Worm (Caenorhabditis elegans) whole organism, mixed stage, embryonic: ENCODE measurements around the gene T10G3.2.

Experiments used
- blmp-1 ChIP-seq: fragments of 150-350 bp; optimal IDR thresholded peaks from 2 replicates; lab custom pipeline; 2014; ENCODE audit warnings: missing biosample characterization, missing genetic modification characterization
- ceh-39 ChIP-seq: fragments of 150-350 bp; optimal IDR thresholded peaks from 2 replicates; lab custom pipeline; 2014; ENCODE audit warnings: missing biosample characterization, missing genetic modification characterization
- ceh-83 ChIP-seq: fragments of 200-800 bp; sonication (Bioruptor generic); optimal IDR thresholded peaks from 2 replicates; lab custom pipeline; 2018; ENCODE audit warnings: mild to moderate bottlenecking, missing genetic modification characterization, missing compliant biosample characterization
- ces-1 ChIP-seq: fragments of 150-350 bp; optimal IDR thresholded peaks from 2 replicates; lab custom pipeline; 2014; ENCODE audit warnings: missing biosample characterization, missing genetic modification reagents, missing genetic modification characterization
- drap-1 ChIP-seq: fragments of 200-800 bp; sonication (Bioruptor generic); optimal IDR thresholded peaks from 3 replicates; lab custom pipeline; 2018; ENCODE audit warnings: mild to moderate bottlenecking, missing genetic modification characterization, missing compliant biosample characterization
- elt-1 ChIP-seq: sonication (generic microtip); optimal IDR thresholded peaks from 2 replicates; lab custom pipeline; 2017; ENCODE audit warnings: missing genetic modification characterization, mild to moderate bottlenecking, missing compliant biosample characterization, antibody characterized with exemption, moderate library complexity, borderline replicate concordance; ENCODE audit not compliant: insufficient read depth
- elt-3 ChIP-seq: fragments of 150-350 bp; optimal IDR thresholded peaks from 2 replicates; lab custom pipeline; 2014; ENCODE audit warnings: missing biosample characterization, missing genetic modification characterization
- flh-1 ChIP-seq: fragments of 200-800 bp; sonication (Bioruptor generic); optimal IDR thresholded peaks from 2 replicates; lab custom pipeline; 2018; ENCODE audit warnings: mild to moderate bottlenecking, missing genetic modification characterization, moderate library complexity, missing compliant biosample characterization
- lin-13 ChIP-seq: fragments of 150-350 bp; optimal IDR thresholded peaks from 2 replicates; lab custom pipeline; 2014; ENCODE audit warnings: missing biosample characterization, missing genetic modification characterization
- lsy-2 ChIP-seq: fragments of 150-350 bp; optimal IDR thresholded peaks from 2 replicates; lab custom pipeline; 2014; ENCODE audit warnings: missing biosample characterization, missing genetic modification characterization
- mab-5 ChIP-seq: fragments of 150-350 bp; optimal IDR thresholded peaks from 2 replicates; lab custom pipeline; 2014; ENCODE audit warnings: missing biosample characterization, missing genetic modification characterization
- mep-1 ChIP-seq: fragments of 150-350 bp; optimal IDR thresholded peaks from 2 replicates; lab custom pipeline; 2017; ENCODE audit warnings: missing biosample characterization, missing genetic modification reagents, missing genetic modification characterization, inconsistent platforms
- mls-2 ChIP-seq: sonication (generic microtip); optimal IDR thresholded peaks from 2 replicates; lab custom pipeline; 2016; ENCODE audit warnings: mild to moderate bottlenecking, missing genetic modification characterization, moderate library complexity, missing compliant biosample characterization
- nhr-12 ChIP-seq: fragments of 150-350 bp; optimal IDR thresholded peaks from 2 replicates; lab custom pipeline; 2014; ENCODE audit warnings: missing biosample characterization, missing genetic modification characterization
- nhr-2 ChIP-seq: fragments of 150-350 bp; optimal IDR thresholded peaks from 2 replicates; lab custom pipeline; 2014; ENCODE audit warnings: missing biosample characterization, missing genetic modification characterization
- nhr-237 ChIP-seq: fragments of 150-350 bp; optimal IDR thresholded peaks from 2 replicates; lab custom pipeline; 2014; ENCODE audit warnings: missing biosample characterization, missing genetic modification characterization
- nhr-76 ChIP-seq: sonication (generic microtip); optimal IDR thresholded peaks from 2 replicates; lab custom pipeline; 2017; ENCODE audit warnings: missing biosample characterization, missing genetic modification characterization
- pha-4 ChIP-seq: fragments of 150-350 bp; optimal IDR thresholded peaks from 2 replicates; lab custom pipeline; 2018; ENCODE audit warnings: missing biosample characterization, missing genetic modification reagents, missing genetic modification characterization
- sem-2 ChIP-seq: fragments of 200-800 bp; sonication (Bioruptor generic); optimal IDR thresholded peaks from 2 replicates; lab custom pipeline; 2018; ENCODE audit warnings: mild to moderate bottlenecking, missing genetic modification characterization, missing compliant biosample characterization
- snpc-4 ChIP-seq: fragments of 150-350 bp; optimal IDR thresholded peaks from 2 replicates; lab custom pipeline; 2014; ENCODE audit warnings: missing biosample characterization, missing genetic modification characterization
- sptf-1 ChIP-seq: sonication (generic microtip); optimal IDR thresholded peaks from 2 replicates; lab custom pipeline; 2017; ENCODE audit warnings: mild to moderate bottlenecking, missing genetic modification characterization, moderate library complexity, missing compliant biosample characterization
- tbx-8 ChIP-seq: fragments of 200-800 bp; sonication (Bioruptor generic); optimal IDR thresholded peaks from 2 replicates; lab custom pipeline; 2018; ENCODE audit warnings: mild to moderate bottlenecking, missing genetic modification characterization, moderate library complexity, missing compliant biosample characterization
- unc-120 ChIP-seq: sonication (generic microtip); optimal IDR thresholded peaks from 2 replicates; lab custom pipeline; 2017; ENCODE audit warnings: missing genetic modification characterization, missing compliant biosample characterization; ENCODE audit not compliant: poor library complexity, severe bottlenecking
- unc-39 ChIP-seq: fragments of 150-350 bp; optimal IDR thresholded peaks from 2 replicates; lab custom pipeline; 2014; ENCODE audit warnings: missing biosample characterization, missing genetic modification characterization
- unc-62 ChIP-seq: fragments of 150-350 bp; optimal IDR thresholded peaks from 2 replicates; lab custom pipeline; 2014; ENCODE audit warnings: missing biosample characterization, missing genetic modification reagents, missing genetic modification characterization
- zip-8 ChIP-seq: fragments of 150-350 bp; optimal IDR thresholded peaks from 2 replicates; lab custom pipeline; 2014; ENCODE audit warnings: missing biosample characterization, missing genetic modification characterization
- ztf-11 ChIP-seq: fragments of 150-350 bp; optimal IDR thresholded peaks from 2 replicates; lab custom pipeline; 2014; ENCODE audit warnings: missing biosample characterization, missing genetic modification characterization

The T10G3.2 gene

DNA sequence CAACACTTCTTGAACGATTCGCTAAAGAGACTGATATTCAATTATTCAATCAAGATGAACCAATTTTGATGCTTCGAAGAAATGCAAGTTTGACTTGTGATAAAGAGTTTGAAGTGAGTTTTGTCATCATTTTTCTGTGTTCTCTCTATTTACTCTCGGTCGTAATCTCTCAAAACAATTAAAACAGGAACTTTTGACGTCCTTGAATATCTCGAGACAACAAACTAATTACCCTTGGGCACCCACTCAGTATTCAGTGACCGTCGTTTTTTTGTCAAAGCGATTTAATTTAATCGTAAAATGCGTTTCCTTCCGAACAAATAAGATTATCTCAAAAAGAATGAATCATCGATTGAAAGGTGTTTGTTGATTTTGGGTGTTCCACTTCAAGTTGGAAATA lies 15.5 kb downstream of the T10G3.2 start:
- no peak for TF ChIP-seq mab-5 (tag; lab: Kevin White, UChicago)
- TF ChIP-seq ces-1, result peak; percentile 16
- no peak for TF ChIP-seq unc-62 (GFP tag; lab: Kevin White, UChicago)
- TF ChIP-seq nhr-12 (tag; lab: Kevin White, UChicago), result no peak
- TF ChIP-seq elt-1 (tag; lab: Kevin White, UChicago), result no peak
- no peak for TF ChIP-seq mep-1 (tag; lab: Kevin White, UChicago)
- no peak for TF ChIP-seq mls-2
- TF ChIP-seq flh-1, result no peak

DNA sequence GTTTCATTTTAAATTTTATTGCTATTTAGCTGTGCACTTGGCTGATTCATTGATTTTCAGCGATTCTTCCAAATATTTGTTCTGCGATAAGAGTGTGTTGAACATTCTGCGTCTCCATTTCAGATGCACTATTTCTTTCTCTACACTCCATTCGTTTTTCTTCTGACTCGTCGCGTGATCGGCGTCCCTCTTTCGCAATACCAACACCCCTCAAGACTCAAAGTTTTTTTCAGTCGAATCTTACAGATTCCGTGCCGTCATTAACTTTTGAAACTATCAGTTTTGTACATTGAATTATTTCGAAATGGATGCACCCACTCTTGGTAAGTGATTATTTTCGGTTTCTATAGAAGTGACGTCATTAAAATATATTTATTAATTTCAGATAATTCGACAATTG lies 16.7 kb downstream of the T10G3.2 start, which contains the start of gene frm-10:
frm-10 (plus strand) TSS at position 234 of the 400 bp plus-strand sequence.
- TF ChIP-seq blmp-1 (tag; lab: Kevin White, UChicago) (no peak), elt-3 (tag; lab: Kevin White, UChicago) (peak; percentile 56), nhr-237 (peak; percentile 49), mep-1 (tag; lab: Kevin White, UChicago) (peak; percentile 4)

DNA sequence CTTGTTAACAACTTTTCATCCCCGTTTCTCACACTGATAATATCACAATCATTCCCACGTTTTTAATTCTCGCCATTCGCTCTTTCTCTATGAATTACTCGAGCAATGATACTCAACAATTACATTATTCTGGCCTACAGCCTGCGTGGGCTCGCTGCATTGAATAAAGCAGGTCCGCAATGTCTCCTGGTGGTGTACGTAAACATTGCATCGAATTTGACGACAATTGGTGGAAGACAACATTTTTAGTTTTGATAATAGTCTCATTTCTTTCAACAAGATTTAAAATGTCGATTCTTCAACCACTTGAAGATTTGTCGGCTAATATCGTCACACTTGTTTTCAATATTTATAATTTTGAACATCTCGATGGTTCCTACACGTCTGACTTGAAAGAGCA lies 20.3 kb downstream of the T10G3.2 start, which contains the start of gene bath-39:
bath-39 (plus strand) TSS at position 137 of the 400 bp plus-strand sequence.
- no peak for TF ChIP-seq elt-1 (tag; lab: Kevin White, UChicago)
- TF ChIP-seq ceh-39 (tag; lab: Kevin White, UChicago), result no peak
- peak; percentile 22 for TF ChIP-seq lsy-2 (tag; lab: Kevin White, UChicago)
- TF ChIP-seq mep-1 (tag; lab: Kevin White, UChicago), result peak; percentile 45
- peak; percentile 84 for TF ChIP-seq ces-1

DNA sequence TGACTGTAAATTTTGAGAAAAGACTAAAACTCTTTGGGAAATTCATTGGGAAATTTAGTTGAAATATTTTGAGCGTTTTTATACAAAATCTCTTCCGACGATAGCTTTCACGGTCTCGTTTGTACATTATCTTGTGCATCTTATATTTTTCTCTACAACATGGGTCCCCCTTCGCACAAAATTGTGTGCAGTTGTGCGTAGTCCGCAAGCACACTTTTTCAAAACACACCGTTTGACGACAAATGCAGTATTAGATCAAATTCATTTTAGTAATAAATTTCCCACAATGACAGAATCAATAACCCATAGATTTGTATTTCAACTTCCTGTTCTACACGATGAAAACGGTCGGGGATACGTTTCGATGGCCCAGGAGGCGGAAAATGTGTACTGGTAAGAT lies 21.8 kb downstream of the T10G3.2 start, which contains the start of gene F25H9.2:
F25H9.2 (plus strand) TSS at position 226 of the 400 bp plus-strand sequence.
- TF ChIP-seq ces-1 (peak; percentile 29), pha-4 (peak; percentile 11), mep-1 (tag; lab: Kevin White, UChicago) (peak; percentile 48), unc-39 (no peak)

DNA sequence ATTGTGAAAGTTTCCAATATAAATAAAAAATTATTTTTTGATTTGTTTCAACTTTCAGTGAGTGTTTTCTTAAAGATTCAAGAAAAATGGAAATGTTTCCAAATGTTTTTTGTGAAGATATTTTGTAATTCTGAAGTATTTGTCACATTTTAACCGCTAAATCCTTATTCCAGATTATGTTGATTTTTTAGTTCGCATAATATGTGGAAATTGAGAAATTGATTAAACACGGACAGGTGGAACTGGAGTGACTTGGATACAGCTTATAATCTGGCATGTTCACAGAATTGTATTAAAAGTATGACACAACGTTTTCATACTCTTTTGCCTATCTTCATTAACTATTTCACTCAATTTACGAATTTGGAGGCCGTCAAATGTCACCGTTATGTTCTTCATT lies 24.2 kb downstream of the T10G3.2 start, which contains the start of gene lurp-3:
lurp-3 (plus strand) TSS at position 301 of the 400 bp plus-strand sequence.
- TF ChIP-seq tbx-8 (GFP tag; lab: Kevin White, UChicago), result no peak
- TF ChIP-seq blmp-1 (tag; lab: Kevin White, UChicago), result no peak
- TF ChIP-seq zip-8 (tag; lab: Kevin White, UChicago), result no peak
- no peak for TF ChIP-seq mls-2

DNA sequence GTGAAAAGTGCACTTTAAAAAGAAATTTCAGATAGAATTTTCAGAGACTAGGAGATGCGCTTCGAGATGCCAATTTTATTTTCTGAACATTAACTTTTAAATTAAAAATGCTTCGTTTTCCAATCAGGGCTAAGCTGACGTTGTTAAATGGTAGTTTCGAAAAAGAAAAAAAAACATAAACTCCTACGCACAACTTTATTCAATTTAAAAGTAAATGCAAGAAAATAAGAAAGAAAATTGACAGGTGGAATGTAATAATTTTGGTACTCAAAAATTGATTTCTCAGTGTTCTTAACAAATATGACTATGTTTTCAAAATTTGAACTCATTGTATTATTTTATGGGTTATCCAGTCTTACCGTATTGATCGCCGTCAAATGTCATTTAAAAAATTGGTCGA lies 26.3 kb downstream of the T10G3.2 start, which contains the start of gene lurp-2:
lurp-2 (plus strand) TSS at position 301 of the 400 bp plus-strand sequence.
- TF ChIP-seq ces-1 (no peak), drap-1 (no peak), nhr-76 (no peak), elt-1 (tag; lab: Kevin White, UChicago) (no peak), nhr-12 (tag; lab: Kevin White, UChicago) (no peak), ztf-11 (no peak), unc-120 (tag; lab: Kevin White, UChicago) (no peak), nhr-2 (tag; lab: Kevin White, UChicago) (no peak), lin-13 (no peak), sptf-1 (no peak), mls-2 (no peak), snpc-4 (tag; lab: Kevin White, UChicago) (no peak), unc-39 (no peak), zip-8 (tag; lab: Kevin White, UChicago) (no peak)

DNA sequence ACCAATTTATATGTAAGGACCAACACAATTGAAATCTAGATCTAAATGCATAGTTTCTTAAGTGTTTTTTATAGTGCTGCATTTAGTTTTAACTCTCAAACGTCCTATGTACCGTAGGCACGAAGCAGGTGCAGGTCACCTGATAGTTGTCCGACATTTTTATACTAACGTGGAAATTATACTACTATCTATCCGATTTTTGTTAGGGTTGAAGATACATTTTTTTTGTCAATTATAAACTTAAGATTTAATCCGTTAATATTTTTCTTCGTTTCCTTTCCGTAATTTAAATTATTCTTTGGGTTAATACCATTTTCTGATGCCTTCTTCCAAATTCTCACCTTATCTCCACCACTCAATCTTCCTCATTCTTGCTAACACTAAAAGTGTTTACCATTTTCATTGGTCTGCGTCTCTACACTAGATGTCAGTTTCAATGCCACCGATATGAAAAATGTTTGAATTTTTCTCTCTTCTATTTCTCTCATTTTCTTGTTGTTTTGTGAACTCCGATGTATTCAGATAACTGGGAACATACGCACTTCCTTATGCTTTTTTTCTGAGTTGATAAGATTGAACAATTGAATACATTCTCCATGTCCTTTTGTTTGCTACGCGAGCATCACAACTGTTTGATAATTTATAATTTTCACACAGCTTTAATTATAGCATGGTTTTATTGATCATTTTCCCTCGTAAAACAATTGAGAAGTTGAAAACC lies 34.3 kb downstream of the T10G3.2 start, which contains the start of gene Y2H9A.4:
Y2H9A.4 (plus strand) TSS at position 671 of the 721 bp plus-strand sequence.
- TF ChIP-seq sptf-1 (no peak), unc-39 (no peak), snpc-4 (tag; lab: Kevin White, UChicago) (no peak), ceh-83 (GFP tag; lab: Kevin White, UChicago) (no peak), ztf-11 (no peak), pha-4 (no peak), unc-120 (tag; lab: Kevin White, UChicago) (no peak), unc-62 (GFP tag; lab: Kevin White, UChicago) (no peak), lin-13 (no peak), ceh-39 (tag; lab: Kevin White, UChicago) (no peak), lsy-2 (tag; lab: Kevin White, UChicago) (no peak), nhr-12 (tag; lab: Kevin White, UChicago) (no peak), sem-2 (GFP tag; lab: Kevin White, UChicago) (no peak), mab-5 (tag; lab: Kevin White, UChicago) (no peak), flh-1 (no peak), elt-1 (tag; lab: Kevin White, UChicago) (no peak), nhr-2 (tag; lab: Kevin White, UChicago) (no peak)
